Worm (Caenorhabditis elegans): ENCODE data around the gene R01E6.7.

The R01E6.7 gene

ce11 chrX:13598021-13598499 is 28.3 kb upstream of the R01E6.7 start, which contains the start of gene bra-1 (continued):
- TF ChIP-seq pqm-1 (tag; optimal IDR thresholded peaks at IDR 0.05) (peak; percentile 38), jun-1 (tag; optimal IDR thresholded peaks at IDR 0.05) (no peak), fkh-10 (GFP tag; optimal IDR thresholded peaks at IDR 0.05) (peak; percentile 27), nhr-43 (tag; optimal IDR thresholded peaks at IDR 0.05; ENCODE audit: poor library complexity, severe bottlenecking) (no peak), nhr-77 (tag; optimal IDR thresholded peaks at IDR 0.05) (no peak), skn-1 (tag; optimal IDR thresholded peaks at IDR 0.05) (no peak), egl-5 (tag; optimal IDR thresholded peaks at IDR 0.05) (no peak), R02D3.7 (tag; optimal IDR thresholded peaks at IDR 0.05) (no peak)

- TF ChIP-seq elt-2 (tag; optimal IDR thresholded peaks at IDR 0.05) (peak; percentile 65), zag-1 (tag; optimal IDR thresholded peaks at IDR 0.05) (no peak), nfya-1 (tag; optimal IDR thresholded peaks at IDR 0.05; ENCODE audit: insufficient read depth) (peak; percentile 60), elt-1 (tag; optimal IDR thresholded peaks at IDR 0.05) (no peak), pqm-1 (tag; optimal IDR thresholded peaks at IDR 0.05) (peak; percentile 52), mml-1 (tag; optimal IDR thresholded peaks at IDR 0.05) (no peak), fkh-10 (GFP tag; optimal IDR thresholded peaks at IDR 0.05) (no peak), egl-27 (tag; optimal IDR thresholded peaks at IDR 0.05) (no peak), nhr-12 (tag; optimal IDR thresholded peaks at IDR 0.05) (no peak), nhr-28 (tag; optimal IDR thresholded peaks at IDR 0.05) (no peak), nhr-11 (tag; optimal IDR thresholded peaks at IDR 0.05) (no peak), skn-1 (tag; optimal IDR thresholded peaks at IDR 0.05) (no peak), lin-39 (tag; optimal IDR thresholded peaks at IDR 0.05) (peak; percentile 28), mdl-1 (tag; optimal IDR thresholded peaks at IDR 0.05) (no peak), hmg-11 (tag; optimal IDR thresholded peaks at IDR 0.05) (peak; percentile 76), nhr-67 (tag; optimal IDR thresholded peaks at IDR 0.05) (no peak), nhr-77 (tag; optimal IDR thresholded peaks at IDR 0.05) (no peak), nhr-25 (tag; optimal IDR thresholded peaks at IDR 0.05) (peak; percentile 20), fos-1 (tag; optimal IDR thresholded peaks at IDR 0.05) (peak; percentile 21), pha-4 (tag; optimal IDR thresholded peaks at IDR 0.05) (peak; percentile 66), lin-15B (tag; optimal IDR thresholded peaks at IDR 0.05) (peak; percentile 49), nhr-23 (tag; optimal IDR thresholded peaks at IDR 0.05) (peak; percentile 7), fkh-2 (tag; optimal IDR thresholded peaks at IDR 0.05) (no peak), nhr-43 (tag; optimal IDR thresholded peaks at IDR 0.05; ENCODE audit: poor library complexity, severe bottlenecking) (no peak), snpc-4 (tag; optimal IDR thresholded peaks at IDR 0.05) (peak; percentile 47)
Observed at ce11 chrX:13596003-13596767, 26.4 kb upstream of the R01E6.7 start, which contains the start of gene F54B11.5. TSS of gene F54B11.5 (minus strand) at chrX:13596068.

ce11 chrX:13592367-13592766 is 22.6 kb upstream of the R01E6.7 start, which contains the start of gene F54B11.4:
TSS of gene F54B11.4 (plus strand) at chrX:13592667.
- TF ChIP-seq unc-62 (GFP tag; optimal IDR thresholded peaks at IDR 0.05) (no peak), fkh-2 (tag; optimal IDR thresholded peaks at IDR 0.05) (no peak), ama-1 (optimal IDR thresholded peaks at IDR 0.05) (no peak), ztf-11 (tag; optimal IDR thresholded peaks at IDR 0.05) (no peak), unc-39 (tag; optimal IDR thresholded peaks at IDR 0.05) (no peak)

- TF ChIP-seq nhr-237 (tag; optimal IDR thresholded peaks at IDR 0.05), result no peak
- TF ChIP-seq elt-1 (tag; optimal IDR thresholded peaks at IDR 0.05), result no peak
- no peak for TF ChIP-seq sea-2 (GFP tag; optimal IDR thresholded peaks at IDR 0.05)
- no peak for TF ChIP-seq elt-3 (tag; optimal IDR thresholded peaks at IDR 0.05)
- TF ChIP-seq unc-62 (GFP tag; optimal IDR thresholded peaks at IDR 0.05), result no peak
- no peak for TF ChIP-seq nhr-25 (tag; optimal IDR thresholded peaks at IDR 0.05)
- no peak for TF ChIP-seq nhr-76 (tag; optimal IDR thresholded peaks at IDR 0.05)
- TF ChIP-seq jun-1 (tag; optimal IDR thresholded peaks at IDR 0.05), result no peak
- no peak for TF ChIP-seq ztf-4 (tag; optimal IDR thresholded peaks at IDR 0.05)
- no peak for TF ChIP-seq nhr-77 (tag; optimal IDR thresholded peaks at IDR 0.05)
- TF ChIP-seq zag-1 (tag; optimal IDR thresholded peaks at IDR 0.05), result no peak
Observed at ce11 chrX:13591953-13592352, 22.2 kb upstream of the R01E6.7 start.

Measured in whole organism, L3 larva.